Worm (Caenorhabditis elegans): ENCODE measurements around the gene ZK1058.9.

The ZK1058.9 gene

ce11 chrIII:3954828-3955227, 28.8 kb upstream of the ZK1058.9 start:
- TF ChIP-seq ham-2 (GFP tag; optimal IDR thresholded peaks at IDR 0.05) = no peak
- TF ChIP-seq sptf-1 (tag; optimal IDR thresholded peaks at IDR 0.05) = no peak
- TF ChIP-seq hlh-1 (tag; optimal IDR thresholded peaks at IDR 0.05) = no peak
- no peak for TF ChIP-seq ceh-83 (GFP tag; optimal IDR thresholded peaks at IDR 0.05)
- TF ChIP-seq lin-32 (GFP tag; optimal IDR thresholded peaks at IDR 0.05) = no peak
- no peak for TF ChIP-seq nhr-2 (tag; optimal IDR thresholded peaks at IDR 0.05)
- TF ChIP-seq unc-39 (tag; optimal IDR thresholded peaks at IDR 0.05) = no peak
- TF ChIP-seq mab-5 (tag; optimal IDR thresholded peaks at IDR 0.05) = no peak
- TF ChIP-seq nhr-28 (tag; optimal IDR thresholded peaks at IDR 0.05) = no peak

- no peak for TF ChIP-seq unc-62 (GFP tag; optimal IDR thresholded peaks at IDR 0.05)
- no peak for TF ChIP-seq unc-39 (tag; optimal IDR thresholded peaks at IDR 0.05)
- no peak for TF ChIP-seq blmp-1 (tag; optimal IDR thresholded peaks at IDR 0.05)
- TF ChIP-seq M03D4.4 (tag; optimal IDR thresholded peaks at IDR 0.05) = no peak
Measured at ce11 chrIII:3954220-3954619, 28.2 kb upstream of the ZK1058.9 start.

ce11 chrIII:3953235-3953634, 27.2 kb upstream of the ZK1058.9 start:
- TF ChIP-seq nhr-2 (tag; optimal IDR thresholded peaks at IDR 0.05) = no peak
- TF ChIP-seq hlh-1 (tag; optimal IDR thresholded peaks at IDR 0.05) = peak; percentile 21
- TF ChIP-seq ceh-83 (GFP tag; optimal IDR thresholded peaks at IDR 0.05) = no peak
- no peak for TF ChIP-seq ham-2 (GFP tag; optimal IDR thresholded peaks at IDR 0.05)
- no peak for TF ChIP-seq nhr-12 (tag; optimal IDR thresholded peaks at IDR 0.05)
- TF ChIP-seq unc-62 (GFP tag; optimal IDR thresholded peaks at IDR 0.05) = peak; percentile 27
- TF ChIP-seq unc-120 (tag; optimal IDR thresholded peaks at IDR 0.05; ENCODE audit: poor library complexity, severe bottlenecking) = peak; percentile 18
- TF ChIP-seq ces-1 (GFP tag; optimal IDR thresholded peaks at IDR 0.05) = peak; percentile 62

- TF ChIP-seq unc-62 (GFP tag; optimal IDR thresholded peaks at IDR 0.05) (peak; percentile 34), sem-2 (GFP tag; optimal IDR thresholded peaks at IDR 0.05) (no peak)
Measured at ce11 chrIII:3952058-3952457, 26.0 kb upstream of the ZK1058.9 start.

- TF ChIP-seq nhr-12 (tag; optimal IDR thresholded peaks at IDR 0.05) (no peak), blmp-1 (tag; optimal IDR thresholded peaks at IDR 0.05) (no peak), ces-1 (GFP tag; optimal IDR thresholded peaks at IDR 0.05) (no peak)
Measured at ce11 chrIII:3935808-3936207, 9.8 kb upstream of the ZK1058.9 start, which contains the start of gene npl-10. TSS of gene npl-10 (minus strand) at chrIII:3935908.

- TF ChIP-seq unc-39 (tag; optimal IDR thresholded peaks at IDR 0.05) (no peak), cnd-1 (tag; optimal IDR thresholded peaks at IDR 0.05) (no peak), bed-3 (GFP tag; optimal IDR thresholded peaks at IDR 0.05) (no peak), ceh-83 (GFP tag; optimal IDR thresholded peaks at IDR 0.05) (no peak), nhr-2 (tag; optimal IDR thresholded peaks at IDR 0.05) (no peak), blmp-1 (tag; optimal IDR thresholded peaks at IDR 0.05) (no peak), sptf-1 (tag; optimal IDR thresholded peaks at IDR 0.05) (no peak), lsy-2 (tag; optimal IDR thresholded peaks at IDR 0.05) (no peak), nhr-28 (tag; optimal IDR thresholded peaks at IDR 0.05) (no peak), unc-120 (tag; optimal IDR thresholded peaks at IDR 0.05; ENCODE audit: poor library complexity, severe bottlenecking) (no peak), nhr-12 (tag; optimal IDR thresholded peaks at IDR 0.05) (no peak), nhr-237 (tag; optimal IDR thresholded peaks at IDR 0.05) (no peak), mab-5 (tag; optimal IDR thresholded peaks at IDR 0.05) (no peak), unc-62 (GFP tag; optimal IDR thresholded peaks at IDR 0.05) (no peak), hlh-1 (tag; optimal IDR thresholded peaks at IDR 0.05) (no peak), M03D4.4 (tag; optimal IDR thresholded peaks at IDR 0.05) (no peak), snpc-4 (tag; optimal IDR thresholded peaks at IDR 0.05) (no peak), lin-32 (GFP tag; optimal IDR thresholded peaks at IDR 0.05) (no peak), nhr-76 (tag; optimal IDR thresholded peaks at IDR 0.05) (no peak), pha-4 (tag; optimal IDR thresholded peaks at IDR 0.05) (no peak)
Measured at ce11 chrIII:3931423-3931822, 5.4 kb upstream of the ZK1058.9 start, which contains the start of gene F37A8.2. TSS of gene F37A8.2 (minus strand) at chrIII:3931523.

- TF ChIP-seq mab-5 (tag; optimal IDR thresholded peaks at IDR 0.05) (no peak), sem-2 (GFP tag; optimal IDR thresholded peaks at IDR 0.05) (no peak), cnd-1 (tag; optimal IDR thresholded peaks at IDR 0.05) (no peak), nhr-76 (tag; optimal IDR thresholded peaks at IDR 0.05) (no peak), nhr-237 (tag; optimal IDR thresholded peaks at IDR 0.05) (no peak), sptf-1 (tag; optimal IDR thresholded peaks at IDR 0.05) (no peak), nhr-28 (tag; optimal IDR thresholded peaks at IDR 0.05) (no peak), ztf-11 (tag; optimal IDR thresholded peaks at IDR 0.05) (no peak), snpc-4 (tag; optimal IDR thresholded peaks at IDR 0.05) (no peak), nhr-12 (tag; optimal IDR thresholded peaks at IDR 0.05) (no peak)
Measured at ce11 chrIII:3928136-3928535, 2.1 kb upstream of the ZK1058.9 start, which contains the start of gene F37A8.1. TSS of gene F37A8.1 (plus strand) at chrIII:3928436.
